Fruit fly (Drosophila melanogaster) whole organism, wandering third instar larva: ENCODE measurements around the gene Gcn2.
A peak's percentile ranks its signal among the peaks of the same experiment; 100 is the strongest.

Experiments used
- Abd-B ChIP-seq: fragments of >200 bp; optimal IDR thresholded peaks from 2 replicates; lab custom pipeline; 2017; ENCODE audit warnings: missing biosample characterization, missing genetic modification characterization
- CG32264 ChIP-seq: fragments of 200-800 bp; sonication (Bioruptor generic); optimal IDR thresholded peaks from 2 replicates; lab custom pipeline; 2016; ENCODE audit warnings: missing biosample characterization, missing genetic modification characterization
- CG9705 ChIP-seq: fragments of 200-800 bp; sonication (Bioruptor generic); optimal IDR thresholded peaks from 2 replicates; lab custom pipeline; 2018; ENCODE audit warnings: missing biosample characterization, mild to moderate bottlenecking, missing genetic modification characterization
- CrebA ChIP-seq: fragments of 200-800 bp; sonication (Bioruptor generic); optimal IDR thresholded peaks from 2 replicates; lab custom pipeline; 2016; ENCODE audit warnings: missing biosample characterization, mild to moderate bottlenecking, missing genetic modification characterization, borderline replicate concordance
- Dfd ChIP-seq: fragments of >200 bp; optimal IDR thresholded peaks from 2 replicates; lab custom pipeline; 2017; ENCODE audit warnings: missing biosample characterization, missing genetic modification characterization
- Dif ChIP-seq: fragments of 200-275, 200-300 bp; sonication (Bioruptor generic); optimal IDR thresholded peaks from 2 replicates; lab custom pipeline; 2018; ENCODE audit warnings: missing biosample characterization, missing genetic modification characterization; ENCODE audit not compliant: partially characterized antibody
- GATAd ChIP-seq: sonication (Bioruptor generic); optimal IDR thresholded peaks from 2 replicates; lab custom pipeline; 2016; ENCODE audit warnings: missing biosample characterization, missing genetic modification characterization
- HLH106 ChIP-seq: fragments of 200-800 bp; optimal IDR thresholded peaks from 3 replicates; lab custom pipeline; 2019; ENCODE audit warnings: missing biosample characterization, mild to moderate bottlenecking, missing genetic modification characterization, moderate library complexity
- Hnf4 ChIP-seq: fragments of 200-800 bp; sonication (Bioruptor generic); optimal IDR thresholded peaks from 2 replicates; lab custom pipeline; 2016; ENCODE audit warnings: missing biosample characterization, mild to moderate bottlenecking, missing genetic modification characterization
- Hr78 ChIP-seq: fragments of >200 bp; optimal IDR thresholded peaks from 2 replicates; lab custom pipeline; 2017; ENCODE audit warnings: missing biosample characterization, missing genetic modification characterization
- Hr83 ChIP-seq: fragments of 200-300 bp; sonication (Bioruptor generic); optimal IDR thresholded peaks from 2 replicates; lab custom pipeline; 2016; ENCODE audit warnings: missing biosample characterization, mild to moderate bottlenecking, missing genetic modification characterization, moderate library complexity; ENCODE audit not compliant: poor library complexity, severe bottlenecking
- Jra ChIP-seq: sonication (Bioruptor generic); optimal IDR thresholded peaks from 2 replicates; lab custom pipeline; 2016; ENCODE audit warnings: missing biosample characterization, missing genetic modification characterization
- Mio ChIP-seq: sonication (Bioruptor generic); optimal IDR thresholded peaks from 2 replicates; lab custom pipeline; 2016; ENCODE audit warnings: missing biosample characterization, missing genetic modification characterization
- Myc ChIP-seq: fragments of >200 bp; optimal IDR thresholded peaks from 2 replicates; lab custom pipeline; 2017
- N ChIP-seq: fragments of >200 bp; optimal IDR thresholded peaks from 2 replicates; lab custom pipeline; 2018; ENCODE audit warnings: missing biosample characterization, missing external identifiers, missing genetic modification characterization
- OdsH ChIP-seq: fragments of 200-800 bp; sonication (Bioruptor generic); optimal IDR thresholded peaks from 2 replicates; lab custom pipeline; 2016; ENCODE audit warnings: missing biosample characterization, mild to moderate bottlenecking, missing genetic modification characterization
- Rel ChIP-seq, 2 experiments: fragments of 200-800 bp; sonication (Bioruptor generic) in 1 of 2; optimal IDR thresholded peaks; 2 replicates in 1 of 2; 3 replicates in 1 of 2; lab custom pipeline; 2016 to 2019; ENCODE audit warnings: mild to moderate bottlenecking in 2 of 2, missing biosample characterization in 2 of 2, missing genetic modification characterization in 2 of 2, moderate library complexity in 1 of 2
- Sp1 ChIP-seq: fragments of 200-800 bp; sonication (Bioruptor generic); optimal IDR thresholded peaks from 3 replicates; lab custom pipeline; 2019; ENCODE audit warnings: missing biosample characterization, mild to moderate bottlenecking, missing genetic modification characterization, moderate library complexity
- Vsx2 ChIP-seq: fragments of 200-300, 225-300 bp; sonication (Bioruptor generic); optimal IDR thresholded peaks from 2 replicates; lab custom pipeline; 2018; ENCODE audit warnings: missing biosample characterization, missing genetic modification characterization; ENCODE audit not compliant: partially characterized antibody
- br ChIP-seq: fragments of 200-800 bp; sonication (Bioruptor generic); optimal IDR thresholded peaks from 2 replicates; lab custom pipeline; 2016; ENCODE audit warnings: missing biosample characterization, missing genetic modification characterization
- brk ChIP-seq: fragments of 200-800 bp; sonication (Bioruptor generic); optimal IDR thresholded peaks from 2 replicates; lab custom pipeline; 2016; ENCODE audit warnings: missing biosample characterization, mild to moderate bottlenecking, missing genetic modification characterization
- dl ChIP-seq, 2 experiments: fragments of 175-275, 200-275 bp in 1 of 2; fragments of 200-275 bp in 1 of 2; sonication (Bioruptor generic); optimal IDR thresholded peaks; lab custom pipeline; 2018; ENCODE audit warnings: mild to moderate bottlenecking in 2 of 2, missing biosample characterization in 2 of 2, missing genetic modification characterization in 2 of 2, moderate library complexity in 2 of 2; ENCODE audit not compliant: partially characterized antibody in 2 of 2, insufficient read depth in 1 of 2
- dmrt93B ChIP-seq: fragments of 200-800 bp; sonication (Bioruptor generic); optimal IDR thresholded peaks from 2 replicates; lab custom pipeline; 2018; ENCODE audit warnings: missing biosample characterization, mild to moderate bottlenecking, missing genetic modification characterization
- dsf ChIP-seq: sonication (Bioruptor generic); optimal IDR thresholded peaks from 2 replicates; lab custom pipeline; 2016; ENCODE audit warnings: missing biosample characterization, missing genetic modification characterization, borderline replicate concordance
- ey ChIP-seq: fragments of 200-800 bp; sonication (Bioruptor generic); optimal IDR thresholded peaks from 2 replicates; lab custom pipeline; 2016; ENCODE audit warnings: missing biosample characterization, missing genetic modification characterization
- foxo ChIP-seq, 2 experiments: fragments of 200-800 bp; sonication (Bioruptor generic); optimal IDR thresholded peaks; 2 replicates in 1 of 2; 3 replicates in 1 of 2; lab custom pipeline; 2016 to 2017; ENCODE audit warnings: missing biosample characterization in 2 of 2, missing genetic modification characterization in 2 of 2
- fru ChIP-seq: fragments of 200-800 bp; sonication (Bioruptor generic); optimal IDR thresholded peaks from 3 replicates; lab custom pipeline; 2016; ENCODE audit warnings: missing biosample characterization, mild to moderate bottlenecking, missing genetic modification characterization
- h ChIP-seq: fragments of 200-800 bp; sonication (Bioruptor generic); optimal IDR thresholded peaks from 3 replicates; lab custom pipeline; 2016; ENCODE audit warnings: missing biosample characterization, mild to moderate bottlenecking, missing genetic modification characterization
- jim ChIP-seq: fragments of 175-275, 200-325 bp; sonication (Bioruptor generic); optimal IDR thresholded peaks from 2 replicates; lab custom pipeline; 2016; ENCODE audit warnings: missing biosample characterization, mild to moderate bottlenecking, missing genetic modification characterization
- lola ChIP-seq: fragments of >200 bp; optimal IDR thresholded peaks from 2 replicates; lab custom pipeline; 2017; ENCODE audit warnings: missing biosample characterization, missing genetic modification characterization
- pan ChIP-seq: fragments of >200 bp; optimal IDR thresholded peaks from 2 replicates; lab custom pipeline; 2017
- psq ChIP-seq: fragments of 200-800 bp; sonication (Bioruptor generic); optimal IDR thresholded peaks from 3 replicates; lab custom pipeline; 2017; ENCODE audit warnings: missing biosample characterization, mild to moderate bottlenecking, missing genetic modification characterization, moderate library complexity
- rgr ChIP-seq: fragments of 200-800 bp; sonication (Bioruptor generic); optimal IDR thresholded peaks from 3 replicates; lab custom pipeline; 2016; ENCODE audit warnings: missing biosample characterization, mild to moderate bottlenecking, missing genetic modification characterization
- sage ChIP-seq: fragments of 200-800 bp; sonication (Bioruptor generic); optimal IDR thresholded peaks from 2 replicates; lab custom pipeline; 2016; ENCODE audit warnings: missing biosample characterization, mild to moderate bottlenecking, missing genetic modification characterization
- sv ChIP-seq: fragments of 200-800 bp; sonication (Bioruptor generic); optimal IDR thresholded peaks from 3 replicates; lab custom pipeline; 2016; ENCODE audit warnings: missing biosample characterization, missing genetic modification characterization
- tai ChIP-seq: sonication (Bioruptor generic); optimal IDR thresholded peaks from 2 replicates; lab custom pipeline; 2016; ENCODE audit warnings: missing biosample characterization, missing genetic modification characterization
- usp ChIP-seq: fragments of >200 bp; optimal IDR thresholded peaks from 2 replicates; lab custom pipeline; 2017; ENCODE audit warnings: missing biosample characterization, missing genetic modification characterization
- woc ChIP-seq: sonication (Bioruptor generic); optimal IDR thresholded peaks from 2 replicates; lab custom pipeline; 2016; ENCODE audit warnings: missing biosample characterization, mild to moderate bottlenecking, missing genetic modification characterization

The Gcn2 gene

DNA sequence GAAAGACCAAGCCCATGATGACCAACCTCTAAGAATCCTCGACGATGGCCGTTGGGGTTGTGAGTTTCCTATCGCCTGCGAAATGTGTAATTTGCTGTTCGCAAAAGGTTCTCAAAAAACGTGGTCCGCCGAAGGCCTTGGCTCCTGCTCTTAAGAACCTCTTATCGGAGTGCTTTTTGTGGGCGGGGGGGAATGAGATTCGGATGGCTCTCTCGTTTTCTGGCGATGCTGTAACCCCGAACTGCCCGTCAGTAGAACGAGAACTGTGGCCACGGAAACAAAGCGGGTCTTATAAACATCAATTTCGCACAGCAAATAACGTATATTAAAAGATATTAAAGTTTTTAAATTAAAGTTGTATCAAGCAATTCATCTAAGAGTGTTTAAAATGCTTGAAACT is 13.6 kb upstream of the Gcn2 start, which contains the start of gene CG1607:
CG1607 (plus strand) TSS at position 249 of the 400 bp plus-strand sequence.
- TF ChIP-seq Mio (GFP tag; lab: Kevin White, UChicago), result no peak
- TF ChIP-seq, all 38 proteins: peak for 0

DNA sequence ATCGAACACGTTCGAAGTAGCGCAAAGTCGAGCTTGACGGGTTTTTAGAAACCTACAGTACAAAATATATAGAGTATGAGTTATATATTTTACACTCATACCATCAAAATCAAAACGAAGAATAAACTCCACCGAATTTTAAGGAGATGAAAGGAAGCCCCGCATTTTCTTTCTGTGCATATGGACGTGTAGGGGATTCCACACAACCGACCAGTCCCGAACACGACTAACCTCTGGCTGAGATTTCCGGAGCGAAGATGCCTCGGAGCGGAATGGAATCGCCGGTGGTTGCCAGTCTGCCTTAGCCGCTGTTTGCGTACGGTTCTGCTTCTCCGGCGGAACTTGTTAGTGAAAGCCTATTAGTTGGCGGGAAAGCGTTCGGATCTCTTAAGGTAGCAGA is 11.4 kb upstream of the Gcn2 start:
- TF ChIP-seq Hr78, result no peak
- TF ChIP-seq sv (GFP tag; lab: Kevin White, UChicago), result peak; percentile 98
- TF ChIP-seq Abd-B (GFP tag; lab: Kevin White, UChicago), result no peak
- TF ChIP-seq dmrt93B, result peak; percentile 97
- peak; percentile 40 for TF ChIP-seq Dif (GFP tag; lab: Kevin White, UChicago)
- no peak for TF ChIP-seq N
- TF ChIP-seq HLH106, result peak; percentile 98
- peak; percentile 98 for TF ChIP-seq Hnf4 (GFP tag; lab: Kevin White, UChicago)
- peak; percentile 97 for TF ChIP-seq psq (GFP tag; lab: Kevin White, UChicago)
- TF ChIP-seq sage (GFP tag; lab: Kevin White, UChicago), result peak; percentile 91
- TF ChIP-seq br (GFP tag; lab: Kevin White, UChicago), result peak; percentile 99
- TF ChIP-seq GATAd, result peak; percentile 87
- TF ChIP-seq Dfd, result no peak
- TF ChIP-seq Myc (lab: Kevin White, UChicago), result peak; percentile 70
- TF ChIP-seq Rel (GFP tag; optimal IDR thresholded peaks at IDR 0.05; lab: Kevin White, UChicago), result peak; percentile 49
- peak; percentile 86 for TF ChIP-seq Rel (tag; optimal IDR thresholded peaks at IDR 0.05; lab: Kevin White, UChicago)
- TF ChIP-seq CG32264 (GFP tag; lab: Kevin White, UChicago), result peak; percentile 96
- TF ChIP-seq fru, result peak; percentile 99
- TF ChIP-seq dsf (GFP tag; lab: Kevin White, UChicago), result peak; percentile 85
- peak; percentile 93 for TF ChIP-seq brk
- TF ChIP-seq Sp1, result peak; percentile 96
- peak; percentile 86 for TF ChIP-seq Mio (GFP tag; lab: Kevin White, UChicago)
- peak; percentile 88 for TF ChIP-seq CG9705
- peak; percentile 98 for TF ChIP-seq woc (GFP tag; lab: Kevin White, UChicago)
- TF ChIP-seq OdsH, result peak; percentile 99
- no peak for TF ChIP-seq pan (lab: Kevin White, UChicago)
- peak; percentile 89 for TF ChIP-seq CrebA (GFP tag; lab: Kevin White, UChicago)
- peak; percentile 99 for TF ChIP-seq h
- peak; percentile 93 for TF ChIP-seq Jra (GFP tag; lab: Kevin White, UChicago)
- peak; percentile 47 for TF ChIP-seq jim (GFP tag; lab: Kevin White, UChicago)
- peak; percentile 99 for TF ChIP-seq rgr (GFP tag; lab: Kevin White, UChicago)
- TF ChIP-seq lola, result no peak
- TF ChIP-seq usp (GFP tag; lab: Kevin White, UChicago), result no peak
- peak; percentile 91 for TF ChIP-seq tai
- TF ChIP-seq dl (GFP tag; optimal IDR thresholded peaks at IDR 0.05; lab: Kevin White, UChicago; ENCODE audit: insufficient read depth in 1 of 2, partially characterized antibody in 2 of 2), result no peak
- peak; percentile 55 for TF ChIP-seq Vsx2
- peak; percentile 99 for TF ChIP-seq ey (GFP tag; lab: Kevin White, UChicago)
- TF ChIP-seq Hr83 (GFP tag; lab: Kevin White, UChicago), result peak; percentile 88
- peak; percentile 91 to 99 for TF ChIP-seq foxo (GFP tag; optimal IDR thresholded peaks at IDR 0.05; lab: Kevin White, UChicago)

DNA sequence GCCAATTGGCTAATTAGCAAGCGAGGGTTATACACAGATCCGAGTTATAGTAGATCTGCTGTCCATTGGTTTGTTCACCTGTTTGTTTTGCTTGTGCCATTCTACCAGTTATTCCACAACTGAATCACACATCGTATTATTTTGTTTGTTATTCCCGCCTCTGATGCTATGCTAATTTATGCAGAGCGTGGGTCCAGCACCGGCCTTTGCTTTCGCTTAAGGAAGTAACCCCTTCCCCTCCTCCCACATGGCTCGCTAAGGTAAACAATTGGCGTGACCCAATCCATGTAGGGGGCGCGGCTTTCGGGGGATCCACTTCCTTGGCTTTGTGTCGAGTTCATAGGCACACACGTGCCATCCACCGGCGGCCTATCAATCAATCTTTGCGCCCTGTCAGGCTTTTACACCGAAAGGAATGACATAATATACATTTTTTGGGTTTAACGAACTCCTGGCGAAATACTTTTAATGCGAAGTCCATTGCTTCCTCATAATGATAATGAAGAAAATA is 9.6 kb upstream of the Gcn2 start:
- TF ChIP-seq Dif (GFP tag; lab: Kevin White, UChicago), result no peak
- no peak for TF ChIP-seq Rel (GFP tag; optimal IDR thresholded peaks at IDR 0.05; lab: Kevin White, UChicago)
- TF ChIP-seq Rel (tag; optimal IDR thresholded peaks at IDR 0.05; lab: Kevin White, UChicago), result peak; percentile 87
- TF ChIP-seq N, result no peak
- TF ChIP-seq, all 38 proteins: peak for 1
